Worm (Caenorhabditis elegans) whole organism, young adult: ENCODE data around the gene fbxa-36.
"Not testable (repeated sequence)": the region's sequence is repeated elsewhere in the genome, so short reads cannot be mapped to it uniquely, and the experiment has no call there.

Experiments
- B0336.3 ChIP-seq: fragments of 200-800 bp; sonication (Bioruptor generic); IDR thresholded peaks from 2 replicates; pipeline ENCODE4 v1.3.6; 2022; ENCODE audit warnings: missing genetic modification characterization, missing compliant biosample characterization
- egl-18 ChIP-seq: fragments of 200-800 bp; sonication (Bioruptor generic); IDR thresholded peaks from 2 replicates; pipeline ENCODE4 v1.3.6; 2022; ENCODE audit warnings: missing genetic modification reagents, missing genetic modification characterization, missing compliant biosample characterization
- madf-6 ChIP-seq: fragments of 200-800 bp; sonication (Bioruptor generic); IDR thresholded peaks from 2 replicates; pipeline ENCODE4 v1.3.6; 2022; ENCODE audit warnings: missing genetic modification reagents, missing genetic modification characterization, missing compliant biosample characterization
- mes-4 ChIP-seq: sonication (generic microtip); optimal IDR thresholded peaks from 2 replicates; lab custom pipeline; 2016; ENCODE audit warnings: missing genotype, missing genetic modification characterization, missing compliant biosample characterization
- nhr-120 ChIP-seq: fragments of 200-800 bp; sonication (Bioruptor generic); IDR thresholded peaks from 2 replicates; pipeline ENCODE4 v1.3.6; 2022; ENCODE audit warnings: missing genetic modification characterization, missing compliant biosample characterization
- repo-1 ChIP-seq: sonication (generic microtip); optimal IDR thresholded peaks from 2 replicates; lab custom pipeline; 2017; ENCODE audit warnings: mild to moderate bottlenecking, missing genetic modification characterization, missing compliant biosample characterization

- not testable (repeated sequence) for TF ChIP-seq mes-4; nhr-120; egl-18 (GFP tag; lab: Robert Waterston, UW); B0336.3 (GFP tag; lab: Robert Waterston, UW); madf-6 (GFP tag; lab: Robert Waterston, UW); repo-1 (tag; lab: Kevin White, UChicago)
Observed at ce11 chrIII:1263692-1264091, 29.3 kb downstream of the fbxa-36 start, which contains the start of gene srz-9.
